Fruit fly (Drosophila melanogaster) whole organism, embryonic: ENCODE measurements around the gene hook.

Source experiments
- Atf3 ChIP-seq: fragments of 200-800 bp; sonication (Bioruptor generic); optimal IDR thresholded peaks from 3 replicates; lab custom pipeline; 2016; ENCODE audit warnings: missing biosample characterization, missing genetic modification characterization
- B-H2 ChIP-seq: fragments of 200-800 bp; sonication (Bioruptor generic); optimal IDR thresholded peaks from 2 replicates; lab custom pipeline; 2018; ENCODE audit warnings: missing biosample characterization, mild to moderate bottlenecking, missing genetic modification characterization
- Bdp1 ChIP-seq: fragments of 200-800 bp; sonication (Bioruptor generic); optimal IDR thresholded peaks from 3 replicates; lab custom pipeline; 2016; ENCODE audit warnings: missing biosample characterization, missing genetic modification characterization
- CG11456 ChIP-seq: fragments of 200-800 bp; sonication (Bioruptor generic); IDR thresholded peaks from 3 replicates; pipeline ENCODE4 v1.3.6; 2022; ENCODE audit warnings: missing biosample characterization, missing genetic modification characterization
- CG12299 ChIP-seq: fragments of 200-800 bp; sonication (Bioruptor generic); optimal IDR thresholded peaks from 2 replicates; lab custom pipeline; 2018; ENCODE audit warnings: missing biosample characterization, mild to moderate bottlenecking, missing genetic modification characterization
- CG15011 ChIP-seq: fragments of 200-800 bp; sonication (Bioruptor generic); optimal IDR thresholded peaks from 3 replicates; lab custom pipeline; 2018; ENCODE audit warnings: missing biosample characterization, mild to moderate bottlenecking, missing genetic modification characterization
- CG17612 ChIP-seq: fragments of 200-800 bp; sonication (Bioruptor generic); IDR thresholded peaks from 2 replicates; pipeline ENCODE4 v1.3.6; 2022; ENCODE audit warnings: missing biosample characterization, missing genetic modification characterization
- CG17829 ChIP-seq: fragments of 200-800 bp; optimal IDR thresholded peaks from 2 replicates; lab custom pipeline; 2019; ENCODE audit warnings: missing biosample characterization, mild to moderate bottlenecking, missing genetic modification characterization, moderate library complexity
- CG18262 ChIP-seq: fragments of 200-800 bp; optimal IDR thresholded peaks from 3 replicates; lab custom pipeline; 2019; ENCODE audit warnings: missing biosample characterization, mild to moderate bottlenecking, missing genetic modification characterization, moderate library complexity
- CG2678 ChIP-seq: fragments of 200-800 bp; sonication (Bioruptor generic); optimal IDR thresholded peaks from 3 replicates; lab custom pipeline; 2019; ENCODE audit warnings: missing biosample characterization, mild to moderate bottlenecking, missing genetic modification characterization, moderate library complexity
- CG31388 ChIP-seq: fragments of 200-800 bp; sonication (Bioruptor generic); optimal IDR thresholded peaks from 2 replicates; lab custom pipeline; 2016; ENCODE audit warnings: missing biosample characterization, missing genetic modification characterization
- CG32767 ChIP-seq: fragments of 200-800 bp; sonication (Bioruptor generic); IDR thresholded peaks from 2 replicates; pipeline ENCODE4 v1.3.6; 2022; ENCODE audit warnings: missing biosample characterization, missing genetic modification characterization
- CG33213 ChIP-seq: fragments of 200-800 bp; sonication (Bioruptor generic); optimal IDR thresholded peaks from 3 replicates; lab custom pipeline; 2016; ENCODE audit warnings: missing biosample characterization, missing genetic modification characterization
- CG5953 ChIP-seq: fragments of 200-800 bp; sonication (Bioruptor generic); IDR thresholded peaks from 2 replicates; pipeline ENCODE4 v1.3.6; 2022; ENCODE audit warnings: missing biosample characterization, missing genetic modification characterization
- CG6272 ChIP-seq: fragments of 200-800 bp; sonication (Bioruptor generic); IDR thresholded peaks from 2 replicates; pipeline ENCODE4 v1.3.6; 2022; ENCODE audit warnings: missing biosample characterization, missing genetic modification characterization
- CG6689 ChIP-seq: fragments of 200-800 bp; sonication (Bioruptor generic); IDR thresholded peaks from 2 replicates; pipeline ENCODE4 v1.3.6; 2022; ENCODE audit warnings: missing biosample characterization, missing genetic modification characterization
- CG9215 ChIP-seq: fragments of 200-800 bp; sonication (Bioruptor generic); IDR thresholded peaks from 2 replicates; pipeline ENCODE4 v1.3.6; 2022; ENCODE audit warnings: missing biosample characterization, missing genetic modification characterization
- CG9817 ChIP-seq: fragments of 200-800 bp; sonication (Bioruptor generic); optimal IDR thresholded peaks from 2 replicates; lab custom pipeline; 2018; ENCODE audit warnings: missing biosample characterization, mild to moderate bottlenecking, missing genetic modification characterization, moderate library complexity
- Camta ChIP-seq: fragments of 200-800 bp; sonication (Bioruptor generic); optimal IDR thresholded peaks from 2 replicates; lab custom pipeline; 2016; ENCODE audit warnings: missing biosample characterization, missing genetic modification characterization
- Chrac-16 ChIP-seq: fragments of 200-800 bp; sonication (Bioruptor generic); optimal IDR thresholded peaks from 3 replicates; lab custom pipeline; 2016; ENCODE audit warnings: missing biosample characterization, missing genetic modification characterization
- D ChIP-seq, 2 experiments: fragments of 200-800 bp in 1 of 2; fragments of >200 bp in 1 of 2; sonication (Bioruptor generic) in 1 of 2; optimal IDR thresholded peaks; 2 replicates in 1 of 2; 3 replicates in 1 of 2; lab custom pipeline; 2017; ENCODE audit warnings: mild to moderate bottlenecking in 1 of 2, missing biosample characterization in 1 of 2, missing genetic modification characterization in 1 of 2, missing genetic modification reagents in 1 of 2
- Dp ChIP-seq: fragments of 200-800 bp; sonication (Bioruptor generic); optimal IDR thresholded peaks from 2 replicates; lab custom pipeline; 2018; ENCODE audit warnings: missing biosample characterization, mild to moderate bottlenecking, missing genetic modification characterization, moderate library complexity
- HHEX ChIP-seq: fragments of 200-800 bp; sonication (Bioruptor generic); optimal IDR thresholded peaks from 3 replicates; lab custom pipeline; 2017; ENCODE audit warnings: missing biosample characterization, mild to moderate bottlenecking, missing genetic modification characterization, missing genetic modification reagents
- Neu2 ChIP-seq: fragments of 200-800 bp; sonication (Bioruptor generic); optimal IDR thresholded peaks from 3 replicates; lab custom pipeline; 2016; ENCODE audit warnings: missing biosample characterization, missing genetic modification characterization, borderline replicate concordance
- Opbp ChIP-seq: fragments of 200-800 bp; sonication (Bioruptor generic); IDR thresholded peaks from 3 replicates; pipeline ENCODE4 v1.3.6; 2022; ENCODE audit warnings: missing biosample characterization, missing genetic modification characterization; ENCODE audit not compliant: partially characterized antibody
- bcd ChIP-seq: fragments of 200-800 bp; sonication (Bioruptor generic); optimal IDR thresholded peaks from 2 replicates; lab custom pipeline; 2017; ENCODE audit warnings: missing biosample characterization, mild to moderate bottlenecking, missing genetic modification characterization
- btn ChIP-seq: fragments of 200-800 bp; sonication (Bioruptor generic); optimal IDR thresholded peaks from 2 replicates; lab custom pipeline; 2016; ENCODE audit warnings: missing biosample characterization, missing genetic modification characterization
- cad ChIP-seq: fragments of >200 bp; optimal IDR thresholded peaks from 2 replicates; lab custom pipeline; 2017; ENCODE audit warnings: missing biosample characterization, missing genetic modification characterization
- crp ChIP-seq, 2 experiments: fragments of 200-800 bp; sonication (Bioruptor generic); optimal IDR thresholded peaks; 2 replicates in 1 of 2; 3 replicates in 1 of 2; lab custom pipeline; 2017; ENCODE audit warnings: missing biosample characterization in 2 of 2, missing genetic modification characterization in 2 of 2, mild to moderate bottlenecking in 1 of 2, moderate library complexity in 1 of 2
- dan ChIP-seq: fragments of 200-800 bp; sonication (Bioruptor generic); IDR thresholded peaks from 2 replicates; pipeline ENCODE4 v1.3.6; 2022; ENCODE audit warnings: missing biosample characterization, missing genetic modification characterization
- ems ChIP-seq: fragments of 200-800 bp; sonication (Bioruptor generic); optimal IDR thresholded peaks from 3 replicates; lab custom pipeline; 2016; ENCODE audit warnings: missing biosample characterization, missing genetic modification characterization
- exex ChIP-seq: fragments of 200-800 bp; sonication (Bioruptor generic); optimal IDR thresholded peaks from 4 replicates; lab custom pipeline; 2018; ENCODE audit warnings: missing biosample characterization, mild to moderate bottlenecking, missing genetic modification characterization, moderate library complexity
- fru ChIP-seq: fragments of >200 bp; optimal IDR thresholded peaks from 2 replicates; lab custom pipeline; 2017
- gcm ChIP-seq: fragments of 200-800 bp; sonication (Bioruptor generic); optimal IDR thresholded peaks from 2 replicates; lab custom pipeline; 2019; ENCODE audit warnings: missing biosample characterization, mild to moderate bottlenecking, missing genetic modification characterization, moderate library complexity
- grau ChIP-seq: fragments of 200-800 bp; optimal IDR thresholded peaks from 3 replicates; lab custom pipeline; 2019; ENCODE audit warnings: missing biosample characterization, mild to moderate bottlenecking, missing genetic modification characterization, moderate library complexity
- gsb-n ChIP-seq: fragments of 200-800 bp; sonication (Bioruptor generic); optimal IDR thresholded peaks from 3 replicates; lab custom pipeline; 2018; ENCODE audit warnings: missing biosample characterization, mild to moderate bottlenecking, missing genetic modification characterization
- hb ChIP-seq: fragments of 200-800 bp; sonication (Bioruptor generic); IDR thresholded peaks from 3 replicates; pipeline ENCODE4 v1.3.6; 2022; ENCODE audit warnings: missing biosample characterization, missing genetic modification characterization; ENCODE audit not compliant: partially characterized antibody
- jumu ChIP-seq: fragments of 200-800 bp; sonication (Bioruptor generic); optimal IDR thresholded peaks from 3 replicates; lab custom pipeline; 2016; ENCODE audit warnings: missing biosample characterization, missing genetic modification characterization
- mld ChIP-seq: fragments of 200-800 bp; sonication (Bioruptor generic); IDR thresholded peaks from 3 replicates; pipeline ENCODE4 v1.3.6; 2022; ENCODE audit warnings: missing biosample characterization, missing genetic modification characterization; ENCODE audit not compliant: partially characterized antibody
- nerfin-1 ChIP-seq: fragments of 200-800 bp; sonication (Bioruptor generic); optimal IDR thresholded peaks from 3 replicates; lab custom pipeline; 2019; ENCODE audit warnings: missing biosample characterization, mild to moderate bottlenecking, missing genetic modification characterization, moderate library complexity
- onecut ChIP-seq: fragments of 200-800 bp; sonication (Bioruptor generic); IDR thresholded peaks from 2 replicates; pipeline ENCODE4 v1.3.6; 2022; ENCODE audit warnings: missing biosample characterization, missing genetic modification characterization
- repo ChIP-seq: fragments of 200-800 bp; sonication (Bioruptor generic); optimal IDR thresholded peaks from 2 replicates; lab custom pipeline; 2016; ENCODE audit warnings: missing biosample characterization, missing genetic modification characterization
- salm ChIP-seq: fragments of 200-800 bp; sonication (Bioruptor generic); optimal IDR thresholded peaks from 2 replicates; lab custom pipeline; 2018; ENCODE audit warnings: missing biosample characterization, mild to moderate bottlenecking, missing genetic modification characterization
- sc ChIP-seq, 3 experiments: fragments of >200 bp in 2 of 3; fragments of 200-800 bp in 1 of 3; sonication (Bioruptor generic) in 1 of 3; optimal IDR thresholded peaks; 2 replicates in 2 of 3; 3 replicates in 1 of 3; lab custom pipeline; 2017; ENCODE audit warnings: mild to moderate bottlenecking in 1 of 3, missing biosample characterization in 1 of 3, missing genetic modification characterization in 1 of 3, missing genetic modification reagents in 1 of 3
- seq ChIP-seq: fragments of 200-800 bp; sonication (Bioruptor generic); IDR thresholded peaks from 2 replicates; pipeline ENCODE4 v1.3.6; 2022; ENCODE audit warnings: missing biosample characterization, missing genetic modification characterization
- slou ChIP-seq: fragments of 200-800 bp; sonication (Bioruptor generic); optimal IDR thresholded peaks from 3 replicates; lab custom pipeline; 2016; ENCODE audit warnings: missing biosample characterization, missing genetic modification characterization
- unc-4 ChIP-seq: fragments of 200-800 bp; sonication (Bioruptor generic); IDR thresholded peaks from 2 replicates; pipeline ENCODE4 v1.3.6; 2022; ENCODE audit warnings: missing biosample characterization, missing genetic modification characterization; ENCODE audit not compliant: partially characterized antibody
- wor ChIP-seq: fragments of 200-800 bp; sonication (Bioruptor generic); IDR thresholded peaks from 2 replicates; pipeline ENCODE4 v1.3.6; 2022; ENCODE audit warnings: missing biosample characterization, missing genetic modification characterization
- yki ChIP-seq: fragments of >200 bp; optimal IDR thresholded peaks from 3 replicates; lab custom pipeline; 2018
- zf30C ChIP-seq: fragments of 200-800 bp; sonication (Bioruptor generic); optimal IDR thresholded peaks from 3 replicates; lab custom pipeline; 2018; ENCODE audit warnings: missing biosample characterization, mild to moderate bottlenecking, missing genetic modification characterization
- zfh2 ChIP-seq: fragments of 200-800 bp; sonication (Bioruptor generic); optimal IDR thresholded peaks from 2 replicates; lab custom pipeline; 2016; ENCODE audit warnings: missing biosample characterization, missing genetic modification characterization

hook gene

dm6 chr2L:19002959-19003371 lies 30.3 kb downstream of the hook start, which contains the start of gene CG31793 (continued):
- TF ChIP-seq crp (GFP tag; optimal IDR thresholded peaks at IDR 0.05; lab: Kevin White, UChicago) (peak in 1 of 2 experiments; percentile 81), CG6272 (GFP tag; lab: Robert Waterston, UW) (no peak), CG15011 (GFP tag; lab: Kevin White, UChicago) (peak; percentile 5), Dp (peak; percentile 3), sc (optimal IDR thresholded peaks at IDR 0.05; lab: Kevin White, UChicago) (no peak), sc (GFP tag; optimal IDR thresholded peaks at IDR 0.05; lab: Kevin White, UChicago) (no peak), Opbp (GFP tag; lab: Robert Waterston, UW) (no peak), exex (tag; lab: Kevin White, UChicago) (peak; percentile 68), CG11456 (GFP tag; lab: Robert Waterston, UW) (peak; percentile 53; the same call in 1 of the 3 replicates), D (optimal IDR thresholded peaks at IDR 0.05; lab: Kevin White, UChicago) (no peak), D (GFP tag; optimal IDR thresholded peaks at IDR 0.05; lab: Kevin White, UChicago) (no peak), CG9817 (tag; lab: Kevin White, UChicago) (peak; percentile 20), Chrac-16 (GFP tag; lab: Kevin White, UChicago) (no peak), CG32767 (GFP tag; lab: Robert Waterston, UW) (peak; percentile 57), jumu (no peak), CG6689 (GFP tag; lab: Robert Waterston, UW) (peak; percentile 39; the same call in 1 of the 2 replicates), fru (lab: Kevin White, UChicago) (no peak), btn (GFP tag; lab: Kevin White, UChicago) (no peak), CG33213 (GFP tag; lab: Kevin White, UChicago) (no peak), B-H2 (peak; percentile 49), CG17829 (tag; lab: Kevin White, UChicago) (peak; percentile 46), yki (lab: Kevin White, UChicago) (no peak), slou (GFP tag; lab: Kevin White, UChicago) (no peak), cad (GFP tag; lab: Kevin White, UChicago) (no peak), nerfin-1 (tag; lab: Kevin White, UChicago) (peak; percentile 8), unc-4 (GFP tag; lab: Robert Waterston, UW) (no peak), hb (GFP tag; lab: Robert Waterston, UW) (no peak), CG18262 (tag; lab: Kevin White, UChicago) (peak; percentile 57), Camta (no peak), Bdp1 (no peak), CG12299 (tag; lab: Kevin White, UChicago) (peak; percentile 29), gcm (peak; percentile 40), Atf3 (GFP tag; lab: Kevin White, UChicago) (no peak), CG17612 (no peak), CG9215 (GFP tag; lab: Robert Waterston, UW) (no peak), gsb-n (tag; lab: Kevin White, UChicago) (no peak), CG31388 (GFP tag; lab: Kevin White, UChicago) (no peak), salm (tag; lab: Kevin White, UChicago) (no peak), dan (GFP tag; lab: Robert Waterston, UW) (no peak), grau (peak; percentile 72), seq (no peak), zf30C (GFP tag; lab: Kevin White, UChicago) (no peak), CG2678 (tag; lab: Kevin White, UChicago) (peak; percentile 79), HHEX (peak; percentile 26), Neu2 (no peak), wor (GFP tag; lab: Robert Waterston, UW) (no peak), mld (GFP tag; lab: Robert Waterston, UW) (no peak), repo (GFP tag; lab: Kevin White, UChicago) (no peak), ems (no peak), CG5953 (GFP tag; lab: Robert Waterston, UW) (no peak), onecut (GFP tag; lab: Robert Waterston, UW) (no peak), zfh2 (GFP tag; lab: Kevin White, UChicago) (no peak), bcd (peak; percentile 31)
